Fruit fly (Drosophila melanogaster): ENCODE data around the gene Cdlc2.

Gene Cdlc2

dm6 chr2L:1316422-1316821 lies 27.8 kb upstream of the Cdlc2 start:
- peak; percentile 8 for TF ChIP-seq CG30431 (GFP tag; optimal IDR thresholded peaks at IDR 0.05)
- TF ChIP-seq CG34376 (GFP tag; optimal IDR thresholded peaks at IDR 0.05): no peak
- no peak for TF ChIP-seq D (optimal IDR thresholded peaks at IDR 0.05)
- TF ChIP-seq D (GFP tag; optimal IDR thresholded peaks at IDR 0.05): peak; percentile 3
- TF ChIP-seq chif (GFP tag; optimal IDR thresholded peaks at IDR 0.05): peak in 1 of 2 experiments; percentile 2
- peak; percentile 32 for TF ChIP-seq PHDP (tag; optimal IDR thresholded peaks at IDR 0.05)
- TF ChIP-seq CG7357 (GFP tag; IDR thresholded peaks at IDR 0.05): 0 out of 3 replicates have a peak, but pooled peaks have one; percentile 36
- TF ChIP-seq pum (GFP tag; optimal IDR thresholded peaks at IDR 0.05): no peak
- peak in 1 of 2 experiments; percentile 56 for TF ChIP-seq eve (GFP tag; optimal IDR thresholded peaks at IDR 0.05)
- TF ChIP-seq CG6854 (GFP tag; optimal IDR thresholded peaks at IDR 0.05): no peak
- TF ChIP-seq gt (GFP tag; IDR thresholded peaks at IDR 0.05): no peak
- 0 out of 3 replicates have a peak, but pooled peaks have one; percentile 36 for TF ChIP-seq ase (GFP tag; IDR thresholded peaks at IDR 0.05)
- peak; percentile 6 for TF ChIP-seq shn (GFP tag; optimal IDR thresholded peaks at IDR 0.05)
- no peak for TF ChIP-seq CG3163 (GFP tag; optimal IDR thresholded peaks at IDR 0.05)
- TF ChIP-seq D19A (tag; optimal IDR thresholded peaks at IDR 0.05): peak; percentile 12
- TF ChIP-seq CG4617 (GFP tag; optimal IDR thresholded peaks at IDR 0.05; ENCODE audit: borderline replicate concordance): no peak
- no peak for TF ChIP-seq ato (GFP tag; IDR thresholded peaks at IDR 0.05; ENCODE audit: partially characterized antibody)
- TF ChIP-seq sqz (GFP tag; optimal IDR thresholded peaks at IDR 0.05): no peak
- TF ChIP-seq D19B (GFP tag; optimal IDR thresholded peaks at IDR 0.05): no peak
- TF ChIP-seq gcm2 (GFP tag; optimal IDR thresholded peaks at IDR 0.05): no peak
- peak; percentile 42; the same call in 1 of the 2 replicates for TF ChIP-seq sisA (GFP tag; IDR thresholded peaks at IDR 0.05)
- TF ChIP-seq CG15269 (tag; optimal IDR thresholded peaks at IDR 0.05): peak; percentile 35
- no peak for TF ChIP-seq fru (optimal IDR thresholded peaks at IDR 0.05)
- peak; percentile 30 for TF ChIP-seq CG16863 (GFP tag; optimal IDR thresholded peaks at IDR 0.05)
- TF ChIP-seq pfk (GFP tag; optimal IDR thresholded peaks at IDR 0.05): no peak
- no peak for TF ChIP-seq Adf1 (GFP tag; IDR thresholded peaks at IDR 0.05)
- no peak for TF ChIP-seq kah (GFP tag; optimal IDR thresholded peaks at IDR 0.05)
- TF ChIP-seq ci (GFP tag; IDR thresholded peaks at IDR 0.05): 0 out of 3 replicates have a peak, but pooled peaks have one; percentile 58
- no peak for TF ChIP-seq MBD-R2 (GFP tag; IDR thresholded peaks at IDR 0.05)
- no peak for TF ChIP-seq HLH4C (GFP tag; IDR thresholded peaks at IDR 0.05; ENCODE audit: partially characterized antibody)
- TF ChIP-seq bsh (GFP tag; optimal IDR thresholded peaks at IDR 0.05): peak in 1 of 2 experiments; percentile 46
- TF ChIP-seq Hmr (GFP tag; optimal IDR thresholded peaks at IDR 0.05): peak; percentile 53
- TF ChIP-seq Xbp1 (GFP tag; optimal IDR thresholded peaks at IDR 0.05): peak; percentile 45
- no peak for TF ChIP-seq run (tag; optimal IDR thresholded peaks at IDR 0.05)
- TF ChIP-seq abd-A (tag; optimal IDR thresholded peaks at IDR 0.05): peak; percentile 23
- TF ChIP-seq NC2β (GFP tag; optimal IDR thresholded peaks at IDR 0.05): no peak
- TF ChIP-seq wor (GFP tag; IDR thresholded peaks at IDR 0.05): no peak
- no peak for TF ChIP-seq CG8290 (GFP tag; optimal IDR thresholded peaks at IDR 0.05)
- peak in 1 of 2 experiments; percentile 24 for TF ChIP-seq CG8290 (tag; optimal IDR thresholded peaks at IDR 0.05)
- TF ChIP-seq tx (GFP tag; optimal IDR thresholded peaks at IDR 0.05): no peak
- peak; percentile 7 for TF ChIP-seq ind (GFP tag; optimal IDR thresholded peaks at IDR 0.05)
- no peak for TF ChIP-seq CG3847 (GFP tag; IDR thresholded peaks at IDR 0.05)
- TF ChIP-seq Rfx (GFP tag; IDR thresholded peaks at IDR 0.05): peak; percentile 48
- TF ChIP-seq zen2 (GFP tag; IDR thresholded peaks at IDR 0.05; ENCODE audit: partially characterized antibody): no peak
- no peak for TF ChIP-seq gfzf (GFP tag; optimal IDR thresholded peaks at IDR 0.05)
- TF ChIP-seq ham (GFP tag; IDR thresholded peaks at IDR 0.05): no peak
- no peak for TF ChIP-seq bigmax (GFP tag; optimal IDR thresholded peaks at IDR 0.05)
- TF ChIP-seq CG7839 (tag; optimal IDR thresholded peaks at IDR 0.05): peak; percentile 36
- TF ChIP-seq stc (GFP tag; IDR thresholded peaks at IDR 0.05): peak; percentile 54; the same call in 1 of the 2 replicates
- peak; percentile 36 for TF ChIP-seq lilli (GFP tag; optimal IDR thresholded peaks at IDR 0.05)
- no peak for TF ChIP-seq ssp (GFP tag; IDR thresholded peaks at IDR 0.05)
- TF ChIP-seq Oli (tag; optimal IDR thresholded peaks at IDR 0.05): peak; percentile 29
